Worm (Caenorhabditis elegans) whole organism, early embryonic: Measurements from ENCODE around the gene H34I24.2.

Experiments used
- aly-1 ChIP-seq: sonication (generic microtip); optimal IDR thresholded peaks from 2 replicates; lab custom pipeline; 2016; ENCODE audit warnings: missing genetic modification characterization, missing compliant biosample characterization
- ama-1 ChIP-seq: fragments of 150-350 bp; optimal IDR thresholded peaks from 2 replicates; lab custom pipeline; 2014
- ceh-13 ChIP-seq: fragments of 200-800 bp; sonication (Bioruptor generic); optimal IDR thresholded peaks from 2 replicates; lab custom pipeline; 2018; ENCODE audit warnings: mild to moderate bottlenecking, missing genetic modification characterization, missing compliant biosample characterization
- ceh-36 ChIP-seq: sonication (generic microtip); optimal IDR thresholded peaks from 2 replicates; lab custom pipeline; 2016; ENCODE audit warnings: missing genetic modification characterization, inconsistent platforms, missing compliant biosample characterization
- ets-7 ChIP-seq: sonication (generic microtip); optimal IDR thresholded peaks from 2 replicates; lab custom pipeline; 2016; ENCODE audit warnings: missing genotype, missing genetic modification characterization, missing compliant biosample characterization
- flt-1 ChIP-seq: fragments of 200-800 bp; sonication (Bioruptor generic); IDR thresholded peaks from 2 replicates; pipeline ENCODE4 v1.3.6; 2022; ENCODE audit warnings: missing genetic modification characterization, missing compliant biosample characterization
- hmbx-1 ChIP-seq: sonication (generic microtip); optimal IDR thresholded peaks from 2 replicates; lab custom pipeline; 2016; ENCODE audit warnings: mild to moderate bottlenecking, missing genetic modification characterization, missing compliant biosample characterization
- hnd-1 ChIP-seq: sonication (generic microtip); optimal IDR thresholded peaks from 2 replicates; lab custom pipeline; 2016; ENCODE audit warnings: missing genetic modification characterization, missing compliant biosample characterization
- scrt-1 ChIP-seq: fragments of 200-800 bp; sonication (Bioruptor generic); IDR thresholded peaks from 2 replicates; pipeline ENCODE4 v1.3.6; 2022; ENCODE audit warnings: missing genetic modification characterization, missing compliant biosample characterization
- sea-1 ChIP-seq: fragments of 200-800 bp; sonication (Bioruptor generic); conservative IDR thresholded peaks from 2 replicates; pipeline ENCODE4 v1.3.6; 2022; ENCODE audit warnings: missing genetic modification characterization, missing compliant biosample characterization
- tbx-37 ChIP-seq: fragments of 200-800 bp; sonication (Bioruptor generic); conservative IDR thresholded peaks from 2 replicates; pipeline ENCODE4 v1.3.6; 2022; ENCODE audit warnings: missing genetic modification reagents, missing genetic modification characterization, missing compliant biosample characterization

- TF ChIP-seq ama-1 = no peak
- TF ChIP-seq ceh-13 (GFP tag; lab: Kevin White, UChicago) = no peak
- no peak for TF ChIP-seq ceh-36 (tag; lab: Kevin White, UChicago)
- TF ChIP-seq flt-1 (GFP tag; lab: Robert Waterston, UW) = no peak
- TF ChIP-seq scrt-1 = no peak
- TF ChIP-seq hnd-1 = no peak
- TF ChIP-seq sea-1 (GFP tag; lab: Robert Waterston, UW) = no peak
- no peak for TF ChIP-seq ets-7 (tag; lab: Kevin White, UChicago)
- no peak for TF ChIP-seq aly-1 (tag; lab: Kevin White, UChicago)
- TF ChIP-seq tbx-37 (GFP tag; lab: Robert Waterston, UW) = no peak
- TF ChIP-seq hmbx-1 (tag; lab: Kevin White, UChicago) = no peak
These were observed 27.2 kb downstream of the H34I24.2 start for ce11 chrIII:2869033-2869432.
